Fruit fly (Drosophila melanogaster) whole organism, embryonic: ENCODE measurements around the gene CG31183.

ENCODE experiments used
- Adf1 ChIP-seq: fragments of 200-800 bp; sonication (Bioruptor generic); IDR thresholded peaks from 2 replicates; pipeline ENCODE4 v1.3.6; 2022; ENCODE audit warnings: missing biosample characterization, missing genetic modification characterization
- Antp ChIP-seq: fragments of 200-800 bp; sonication (Bioruptor generic); optimal IDR thresholded peaks from 3 replicates; lab custom pipeline; 2016; ENCODE audit warnings: missing biosample characterization, missing genetic modification characterization
- Atf6 ChIP-seq: fragments of 200-800 bp; sonication (Bioruptor generic); IDR thresholded peaks from 2 replicates; pipeline ENCODE4 v1.3.6; 2022; ENCODE audit warnings: missing biosample characterization, missing genetic modification characterization
- CG10267 ChIP-seq: fragments of 200-800 bp; sonication (Bioruptor generic); optimal IDR thresholded peaks from 2 replicates; lab custom pipeline; 2018; ENCODE audit warnings: missing biosample characterization, mild to moderate bottlenecking, missing genetic modification characterization, moderate library complexity
- CG10274 ChIP-seq: fragments of 200-800 bp; sonication (Bioruptor generic); optimal IDR thresholded peaks from 3 replicates; lab custom pipeline; 2017; ENCODE audit warnings: missing biosample characterization, mild to moderate bottlenecking, missing genetic modification characterization
- CG12659 ChIP-seq: fragments of 200-800 bp; sonication (Bioruptor generic); optimal IDR thresholded peaks from 3 replicates; lab custom pipeline; 2017; ENCODE audit warnings: mild to moderate bottlenecking, missing biosample characterization, missing genetic modification reagents, missing genetic modification characterization
- CG13287 ChIP-seq: fragments of 200-800 bp; sonication (Bioruptor generic); IDR thresholded peaks from 2 replicates; pipeline ENCODE4 v1.3.6; 2022; ENCODE audit warnings: missing biosample characterization, missing genetic modification characterization; ENCODE audit not compliant: partially characterized antibody
- CG31388 ChIP-seq: fragments of 200-800 bp; sonication (Bioruptor generic); optimal IDR thresholded peaks from 2 replicates; lab custom pipeline; 2016; ENCODE audit warnings: missing biosample characterization, missing genetic modification characterization
- CG4820 ChIP-seq: fragments of 200-800 bp; sonication (Bioruptor generic); optimal IDR thresholded peaks from 3 replicates; lab custom pipeline; 2016; ENCODE audit warnings: missing biosample characterization, missing genetic modification characterization
- CG6654 ChIP-seq: fragments of 200-800 bp; sonication (Bioruptor generic); optimal IDR thresholded peaks from 2 replicates; lab custom pipeline; 2017; ENCODE audit warnings: missing biosample characterization, mild to moderate bottlenecking, missing genetic modification characterization
- CG6791 ChIP-seq: fragments of 200-800 bp; sonication (Bioruptor generic); IDR thresholded peaks from 3 replicates; pipeline ENCODE4 v1.3.6; 2022; ENCODE audit warnings: missing biosample characterization, missing genetic modification characterization; ENCODE audit not compliant: partially characterized antibody
- CG8478 ChIP-seq: fragments of >200 bp; optimal IDR thresholded peaks from 2 replicates; lab custom pipeline; 2018
- CG9797 ChIP-seq: fragments of 200-800 bp; sonication (Bioruptor generic); optimal IDR thresholded peaks from 3 replicates; lab custom pipeline; 2018; ENCODE audit warnings: missing biosample characterization, mild to moderate bottlenecking, missing genetic modification characterization
- Dll ChIP-seq: fragments of 200-800 bp; sonication (Bioruptor generic); IDR thresholded peaks from 4 replicates; pipeline ENCODE4 v1.3.6; 2022; ENCODE audit warnings: missing biosample characterization, missing genetic modification characterization; ENCODE audit not compliant: partially characterized antibody
- Dp ChIP-seq: fragments of 200-800 bp; sonication (Bioruptor generic); optimal IDR thresholded peaks from 2 replicates; lab custom pipeline; 2018; ENCODE audit warnings: missing biosample characterization, mild to moderate bottlenecking, missing genetic modification characterization, moderate library complexity
- Dref ChIP-seq: fragments of 200-800 bp; sonication (Bioruptor generic); IDR thresholded peaks from 2 replicates; pipeline ENCODE4 v1.3.6; 2022; ENCODE audit warnings: missing biosample characterization, missing genetic modification characterization
- E2f2 ChIP-seq: fragments of 200-800 bp; sonication (Bioruptor generic); IDR thresholded peaks from 2 replicates; pipeline ENCODE4 v1.3.6; 2022; ENCODE audit warnings: missing biosample characterization, missing genetic modification characterization
- Elba2 ChIP-seq: fragments of 200-800 bp; sonication (Bioruptor generic); optimal IDR thresholded peaks from 3 replicates; lab custom pipeline; 2016; ENCODE audit warnings: missing biosample characterization, missing genetic modification characterization
- Hr51 ChIP-seq, 2 experiments: fragments of 200-800 bp; sonication (Bioruptor generic); optimal IDR thresholded peaks; 2 replicates in 1 of 2; 3 replicates in 1 of 2; lab custom pipeline; 2016 to 2018; ENCODE audit warnings: missing biosample characterization in 2 of 2, missing genetic modification characterization in 2 of 2, mild to moderate bottlenecking in 1 of 2, moderate library complexity in 1 of 2
- Jarid2 ChIP-seq: fragments of 200-800 bp; sonication (Bioruptor generic); optimal IDR thresholded peaks from 3 replicates; lab custom pipeline; 2017; ENCODE audit warnings: mild to moderate bottlenecking, missing biosample characterization, missing genetic modification reagents, missing genetic modification characterization
- MBD-R2 ChIP-seq: fragments of 200-800 bp; sonication (Bioruptor generic); IDR thresholded peaks from 2 replicates; pipeline ENCODE4 v1.3.6; 2022; ENCODE audit warnings: missing biosample characterization, missing genetic modification characterization
- MESR4 ChIP-seq: fragments of 200-800 bp; sonication (Bioruptor generic); optimal IDR thresholded peaks from 2 replicates; lab custom pipeline; 2018; ENCODE audit warnings: missing biosample characterization, mild to moderate bottlenecking, missing genetic modification characterization, moderate library complexity
- Med ChIP-seq: fragments of 200-800 bp; sonication (Bioruptor generic); peaks from one replicate; lab custom pipeline; 2016; ENCODE audit warnings: missing biosample characterization, missing genetic modification characterization, mild to moderate bottlenecking, inconsistent platforms, moderate library complexity
- Myb ChIP-seq: fragments of 200-800 bp; sonication (Bioruptor generic); optimal IDR thresholded peaks from 2 replicates; lab custom pipeline; 2016; ENCODE audit warnings: missing biosample characterization, missing genetic modification characterization
- Sox102F ChIP-seq: fragments of 200-800 bp; sonication (Bioruptor generic); optimal IDR thresholded peaks from 2 replicates; lab custom pipeline; 2018; ENCODE audit warnings: missing biosample characterization, mild to moderate bottlenecking, missing genetic modification characterization, moderate library complexity
- Sry-δ ChIP-seq: fragments of 200-800 bp; sonication (Bioruptor generic); optimal IDR thresholded peaks from 2 replicates; lab custom pipeline; 2016; ENCODE audit warnings: missing biosample characterization, missing genetic modification characterization
- Usf ChIP-seq: fragments of 200-800 bp; sonication (Bioruptor generic); optimal IDR thresholded peaks from 2 replicates; lab custom pipeline; 2017; ENCODE audit warnings: missing genotype, missing biosample characterization, missing genetic modification characterization
- cas ChIP-seq: fragments of 200-800 bp; sonication (Bioruptor generic); IDR thresholded peaks from 2 replicates; pipeline ENCODE4 v1.3.6; 2022; ENCODE audit warnings: missing biosample characterization, missing genetic modification characterization
- crc ChIP-seq: fragments of 200-800 bp; sonication (Bioruptor generic); optimal IDR thresholded peaks from 2 replicates; lab custom pipeline; 2016; ENCODE audit warnings: missing biosample characterization, missing genetic modification characterization
- knrl ChIP-seq: fragments of 200-800 bp; sonication (Bioruptor generic); IDR thresholded peaks from 3 replicates; pipeline ENCODE4 v1.3.6; 2022; ENCODE audit warnings: missing biosample characterization, missing genetic modification characterization; ENCODE audit not compliant: partially characterized antibody
- lmd ChIP-seq: fragments of 200-800 bp; sonication (Bioruptor generic); IDR thresholded peaks from 2 replicates; pipeline ENCODE4 v1.3.6; 2022; ENCODE audit warnings: missing biosample characterization, missing genetic modification characterization
- oc ChIP-seq: fragments of 200-800 bp; sonication (Bioruptor generic); optimal IDR thresholded peaks from 2 replicates; lab custom pipeline; 2018; ENCODE audit warnings: missing biosample characterization, mild to moderate bottlenecking, missing genetic modification characterization, moderate library complexity
- prd ChIP-seq, 3 experiments: fragments of >200 bp in 2 of 3; fragments of 200-800 bp in 1 of 3; sonication (Bioruptor generic) in 1 of 3; optimal IDR thresholded peaks in 2 of 3; IDR thresholded peaks in 1 of 3; 2 replicates in 2 of 3; 3 replicates in 1 of 3; pipeline versions ENCODE4 v1.3.6 to Lab custom; 2017 to 2022; ENCODE audit warnings: missing biosample characterization in 1 of 3, missing genetic modification characterization in 1 of 3
- pzg ChIP-seq: fragments of 200-800 bp; sonication (Bioruptor generic); optimal IDR thresholded peaks from 3 replicates; lab custom pipeline; 2018; ENCODE audit warnings: missing biosample characterization, mild to moderate bottlenecking, missing genetic modification characterization, moderate library complexity
- row ChIP-seq: fragments of 200-800 bp; sonication (Bioruptor generic); IDR thresholded peaks from 3 replicates; pipeline ENCODE4 v1.3.6; 2022; ENCODE audit warnings: missing biosample characterization, missing genetic modification characterization
- salm ChIP-seq: fragments of 200-800 bp; sonication (Bioruptor generic); optimal IDR thresholded peaks from 2 replicates; lab custom pipeline; 2018; ENCODE audit warnings: missing biosample characterization, mild to moderate bottlenecking, missing genetic modification characterization
- sc ChIP-seq, 3 experiments: fragments of >200 bp in 2 of 3; fragments of 200-800 bp in 1 of 3; sonication (Bioruptor generic) in 1 of 3; optimal IDR thresholded peaks; 2 replicates in 2 of 3; 3 replicates in 1 of 3; lab custom pipeline; 2017; ENCODE audit warnings: mild to moderate bottlenecking in 1 of 3, missing biosample characterization in 1 of 3, missing genetic modification characterization in 1 of 3, missing genetic modification reagents in 1 of 3
- sug ChIP-seq: fragments of 200-800 bp; optimal IDR thresholded peaks from 2 replicates; lab custom pipeline; 2019; ENCODE audit warnings: missing biosample characterization, mild to moderate bottlenecking, missing genetic modification characterization, moderate library complexity
- tap ChIP-seq: fragments of 200-800 bp; optimal IDR thresholded peaks from 3 replicates; lab custom pipeline; 2019; ENCODE audit warnings: missing biosample characterization, mild to moderate bottlenecking, missing genetic modification characterization, moderate library complexity

The CG31183 gene

DNA sequence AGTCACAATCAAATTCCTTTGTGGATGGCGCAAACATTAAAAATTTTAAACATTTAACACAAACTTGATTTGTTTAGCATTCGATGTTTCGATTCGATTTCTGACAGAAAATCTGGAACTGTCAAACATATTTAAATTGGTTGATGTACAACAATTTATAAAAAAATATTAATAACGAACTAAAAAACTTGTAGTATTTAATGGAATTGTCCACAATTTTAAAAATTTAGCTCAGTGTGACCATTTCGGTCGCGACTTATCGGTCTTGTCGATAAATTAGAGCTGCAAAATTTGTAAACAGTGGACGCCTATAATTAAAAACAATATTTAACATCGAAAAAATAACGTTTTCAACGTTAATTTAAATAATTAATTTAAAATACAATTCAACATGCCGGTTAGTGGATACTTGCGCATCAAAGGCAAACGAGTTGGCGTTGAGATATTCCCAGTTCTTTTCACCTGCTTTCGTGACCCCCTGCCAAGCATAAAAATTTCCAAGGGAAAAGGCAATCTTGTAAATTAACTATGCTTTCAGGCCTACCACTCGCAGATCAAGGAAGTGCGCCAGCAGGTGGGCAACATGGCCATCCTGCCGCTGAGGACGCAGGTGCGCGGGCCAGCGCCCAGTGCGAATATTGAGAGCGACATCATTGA lies 41.2 kb downstream of the CG31183 start, which contains the start of the genes CG43317 and Arpc3A (continued):
- TF ChIP-seq knrl (no peak), Antp (GFP tag; lab: Kevin White, UChicago) (no peak), Myb (GFP tag; lab: Kevin White, UChicago) (peak; percentile 29), Dll (GFP tag; lab: Robert Waterston, UW) (peak; percentile 50; the same call in 2 of the 4 replicates), Dp (GFP tag; lab: Kevin White, UChicago) (peak; percentile 65), lmd (GFP tag; lab: Robert Waterston, UW) (no peak), Usf (no peak), CG31388 (GFP tag; lab: Kevin White, UChicago) (no peak), Sox102F (no peak), CG10267 (tag; lab: Kevin White, UChicago) (peak; percentile 33), MBD-R2 (GFP tag; lab: Robert Waterston, UW) (peak; percentile 51), sc (optimal IDR thresholded peaks at IDR 0.05; lab: Kevin White, UChicago) (no peak), sc (GFP tag; optimal IDR thresholded peaks at IDR 0.05; lab: Kevin White, UChicago) (no peak), pzg (GFP tag; lab: Kevin White, UChicago) (peak; percentile 25), tap (tag; lab: Kevin White, UChicago) (no peak), sug (peak; percentile 91), CG10274 (GFP tag; lab: Kevin White, UChicago) (no peak), CG6791 (GFP tag; lab: Robert Waterston, UW) (peak; percentile 14; the same call in 1 of the 3 replicates), Sry-δ (GFP tag; lab: Kevin White, UChicago) (peak; percentile 48), E2f2 (GFP tag; lab: Robert Waterston, UW) (peak; percentile 76), Adf1 (GFP tag; lab: Robert Waterston, UW) (no peak), CG4820 (no peak), Jarid2 (GFP tag; lab: Kevin White, UChicago) (no peak), CG6654 (GFP tag; lab: Kevin White, UChicago) (no peak), CG13287 (GFP tag; lab: Robert Waterston, UW) (peak; percentile 42), CG8478 (lab: Kevin White, UChicago) (no peak), CG9797 (GFP tag; lab: Kevin White, UChicago) (peak; percentile 37), oc (tag; lab: Kevin White, UChicago) (no peak), Elba2 (GFP tag; lab: Kevin White, UChicago) (no peak), salm (tag; lab: Kevin White, UChicago) (no peak), crc (GFP tag; lab: Kevin White, UChicago) (no peak), row (GFP tag; lab: Robert Waterston, UW) (peak; percentile 17; the same call in 1 of the 3 replicates), cas (GFP tag; lab: Robert Waterston, UW) (no peak), CG12659 (no peak), MESR4 (peak; percentile 48), Hr51 (GFP tag; optimal IDR thresholded peaks at IDR 0.05; lab: Kevin White, UChicago) (no peak), Med (GFP tag; lab: Kevin White, UChicago) (peak; percentile 15), Dref (GFP tag; lab: Robert Waterston, UW) (peak; percentile 63), prd (optimal IDR thresholded peaks at IDR 0.05; lab: Kevin White, UChicago) (no peak), prd (GFP tag; IDR thresholded peaks at IDR 0.05; lab: Robert Waterston, UW) (0 out of 3 replicates have a peak, but pooled peaks have one; percentile 22), Atf6 (no peak)
